Worm (Caenorhabditis elegans) whole organism, L4 larva: ENCODE measurements around the gene F35F10.6.

Experiments used
- ama-1 ChIP-seq: fragments of 150-350 bp; optimal IDR thresholded peaks from 2 replicates; lab custom pipeline; 2014; ENCODE audit warnings: inconsistent platforms, mixed read lengths
- nhr-11 ChIP-seq: fragments of 150-350 bp; optimal IDR thresholded peaks from 2 replicates; lab custom pipeline; 2014; ENCODE audit warnings: missing biosample characterization, missing genetic modification characterization
- unc-130 ChIP-seq: sonication (generic microtip); optimal IDR thresholded peaks from 2 replicates; lab custom pipeline; 2016; ENCODE audit warnings: missing genetic modification reagents, missing genetic modification characterization, missing compliant biosample characterization

DNA sequence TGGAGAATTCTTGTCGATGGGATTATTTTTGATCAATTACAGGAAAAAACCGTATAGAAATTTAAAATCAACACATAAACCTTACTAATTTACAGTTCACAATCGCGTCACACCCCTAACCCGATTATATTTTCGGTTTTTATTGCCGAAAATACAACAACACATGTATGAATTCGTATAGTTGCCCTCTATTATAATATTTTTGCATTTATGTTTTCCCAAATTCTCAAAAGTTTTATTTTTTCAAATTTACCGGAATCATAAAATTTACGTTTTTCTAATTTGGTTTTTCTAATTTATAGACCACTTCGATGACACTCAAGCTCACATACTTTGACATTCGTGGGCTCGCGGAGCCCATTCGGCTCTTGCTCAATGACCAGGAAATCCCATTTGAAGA is 46.2 kb downstream of the F35F10.6 start, which contains the start of gene gst-23:
- no peak for TF ChIP-seq unc-130 (GFP tag; lab: Kevin White, UChicago)
- no peak for TF ChIP-seq nhr-11
- no peak for TF ChIP-seq ama-1 (lab: Kevin White, UChicago)
